Fruit fly (Drosophila melanogaster) whole organism, embryonic: Measurements from ENCODE around the gene Mic26-27.

Source experiments
- BtbVII ChIP-seq: fragments of 200-800 bp; sonication (Bioruptor generic); optimal IDR thresholded peaks from 3 replicates; lab custom pipeline; 2017; ENCODE audit warnings: missing biosample characterization, mild to moderate bottlenecking, missing genetic modification characterization
- CG10565 ChIP-seq: fragments of 200-800 bp; sonication (Bioruptor generic); optimal IDR thresholded peaks from 3 replicates; lab custom pipeline; 2016; ENCODE audit warnings: missing biosample characterization, mild to moderate bottlenecking, missing genetic modification characterization
- CG10654 ChIP-seq: fragments of 200-800 bp; sonication (Bioruptor generic); optimal IDR thresholded peaks from 2 replicates; lab custom pipeline; 2016; ENCODE audit warnings: missing biosample characterization, missing genetic modification characterization
- CG10979 ChIP-seq: fragments of 200-800 bp; sonication (Bioruptor generic); optimal IDR thresholded peaks from 2 replicates; lab custom pipeline; 2018; ENCODE audit warnings: missing biosample characterization, mild to moderate bottlenecking, missing genetic modification characterization, moderate library complexity
- CG11085 ChIP-seq: fragments of 200-800 bp; sonication (Bioruptor generic); IDR thresholded peaks from 2 replicates; pipeline ENCODE4 v1.3.6; 2022; ENCODE audit warnings: missing biosample characterization, missing genetic modification characterization
- CG1233 ChIP-seq: fragments of 200-800 bp; sonication (Bioruptor generic); optimal IDR thresholded peaks from 4 replicates; lab custom pipeline; 2018; ENCODE audit warnings: missing biosample characterization, mild to moderate bottlenecking, missing genetic modification characterization
- CG13624 ChIP-seq: fragments of 200-800 bp; sonication (Bioruptor generic); optimal IDR thresholded peaks from 2 replicates; lab custom pipeline; 2016; ENCODE audit warnings: missing biosample characterization, missing genetic modification characterization
- CG13894 ChIP-seq: fragments of 200-800 bp; sonication (Bioruptor generic); optimal IDR thresholded peaks from 3 replicates; lab custom pipeline; 2018; ENCODE audit warnings: missing biosample characterization, mild to moderate bottlenecking, missing genetic modification characterization, moderate library complexity
- CG14441 ChIP-seq: fragments of 200-800 bp; sonication (Bioruptor generic); IDR thresholded peaks from 2 replicates; pipeline ENCODE4 v1.3.6; 2022; ENCODE audit warnings: missing biosample characterization, missing genetic modification characterization
- CG16863 ChIP-seq: fragments of 200-800 bp; sonication (Bioruptor generic); optimal IDR thresholded peaks from 3 replicates; lab custom pipeline; 2016; ENCODE audit warnings: missing biosample characterization, missing genetic modification characterization
- CG18764 ChIP-seq: fragments of 200-800 bp; sonication (Bioruptor generic); optimal IDR thresholded peaks from 3 replicates; lab custom pipeline; 2016; ENCODE audit warnings: missing biosample characterization, missing genetic modification characterization
- CG2199 ChIP-seq: fragments of 200-800 bp; sonication (Bioruptor generic); IDR thresholded peaks from 3 replicates; pipeline ENCODE4 v1.3.6; 2022; ENCODE audit warnings: missing biosample characterization, missing genetic modification characterization
- CG3726 ChIP-seq: fragments of 200-800 bp; sonication (Bioruptor generic); IDR thresholded peaks from 3 replicates; pipeline ENCODE4, ENCODE4 v1.3.6; 2022; ENCODE audit warnings: missing biosample characterization, missing genetic modification characterization
- CG6175 ChIP-seq: fragments of 200-800 bp; sonication (Bioruptor generic); IDR thresholded peaks from 3 replicates; pipeline ENCODE4 v1.3.6; 2022; ENCODE audit warnings: missing biosample characterization, missing genetic modification characterization
- CG6689 ChIP-seq: fragments of 200-800 bp; sonication (Bioruptor generic); IDR thresholded peaks from 2 replicates; pipeline ENCODE4 v1.3.6; 2022; ENCODE audit warnings: missing biosample characterization, missing genetic modification characterization
- CG7556 ChIP-seq: fragments of 200-800 bp; sonication (Bioruptor generic); optimal IDR thresholded peaks from 2 replicates; lab custom pipeline; 2017; ENCODE audit warnings: missing biosample characterization, mild to moderate bottlenecking, missing genetic modification characterization
- CG7928 ChIP-seq: fragments of 200-800 bp; sonication (Bioruptor generic); optimal IDR thresholded peaks from 2 replicates; lab custom pipeline; 2017; ENCODE audit warnings: missing biosample characterization, mild to moderate bottlenecking, missing genetic modification characterization
- CG7987 ChIP-seq: fragments of 200-800 bp; sonication (Bioruptor generic); optimal IDR thresholded peaks from 2 replicates; lab custom pipeline; 2018; ENCODE audit warnings: missing biosample characterization, mild to moderate bottlenecking, missing genetic modification characterization, moderate library complexity
- CG8089 ChIP-seq: fragments of 200-800 bp; sonication (Bioruptor generic); optimal IDR thresholded peaks from 3 replicates; lab custom pipeline; 2016; ENCODE audit warnings: missing biosample characterization, missing genetic modification characterization
- CG8290 ChIP-seq, 3 experiments: fragments of 200-800 bp; sonication (Bioruptor generic); optimal IDR thresholded peaks; 2 replicates each; lab custom pipeline; 2016 to 2019; ENCODE audit warnings: missing biosample characterization in 3 of 3, missing genetic modification characterization in 3 of 3, mild to moderate bottlenecking in 2 of 3, moderate library complexity in 1 of 3
- Camta ChIP-seq: fragments of 200-800 bp; sonication (Bioruptor generic); optimal IDR thresholded peaks from 2 replicates; lab custom pipeline; 2016; ENCODE audit warnings: missing biosample characterization, missing genetic modification characterization
- Deaf1 ChIP-seq: fragments of 200-800 bp; optimal IDR thresholded peaks from 3 replicates; lab custom pipeline; 2019; ENCODE audit warnings: missing biosample characterization, mild to moderate bottlenecking, missing genetic modification characterization, moderate library complexity
- Doc2 ChIP-seq: fragments of 200-800 bp; sonication (Bioruptor generic); IDR thresholded peaks from 2 replicates; pipeline ENCODE4 v1.3.6; 2022; ENCODE audit warnings: missing biosample characterization, missing genetic modification characterization
- HLH3B ChIP-seq: fragments of 200-800 bp; sonication (Bioruptor generic); IDR thresholded peaks from 2 replicates; pipeline ENCODE4 v1.3.6; 2022; ENCODE audit warnings: missing biosample characterization, missing genetic modification characterization
- HLH54F ChIP-seq: fragments of 200-800 bp; sonication (Bioruptor generic); optimal IDR thresholded peaks from 3 replicates; lab custom pipeline; 2016; ENCODE audit warnings: missing biosample characterization, missing genetic modification characterization
- HLHmδ ChIP-seq: fragments of 200-800 bp; sonication (Bioruptor generic); optimal IDR thresholded peaks from 2 replicates; lab custom pipeline; 2018; ENCODE audit warnings: missing biosample characterization, mild to moderate bottlenecking, missing genetic modification characterization, moderate library complexity
- HmgZ ChIP-seq: fragments of 200-800 bp; sonication (Bioruptor generic); optimal IDR thresholded peaks from 2 replicates; lab custom pipeline; 2018; ENCODE audit warnings: missing biosample characterization, mild to moderate bottlenecking, missing genetic modification characterization
- Hsf ChIP-seq: fragments of 200-800 bp; sonication (Bioruptor generic); optimal IDR thresholded peaks from 3 replicates; lab custom pipeline; 2016; ENCODE audit warnings: missing biosample characterization, missing genetic modification characterization
- Lim3 ChIP-seq: fragments of 200-800 bp; sonication (Bioruptor generic); IDR thresholded peaks from 2 replicates; pipeline ENCODE4 v1.3.6; 2022; ENCODE audit warnings: missing biosample characterization, missing genetic modification characterization
- PHDP ChIP-seq: fragments of 200-800 bp; sonication (Bioruptor generic); optimal IDR thresholded peaks from 3 replicates; lab custom pipeline; 2018; ENCODE audit warnings: missing biosample characterization, mild to moderate bottlenecking, missing genetic modification characterization, moderate library complexity
- Rx ChIP-seq: fragments of 200-800 bp; sonication (Bioruptor generic); IDR thresholded peaks from 2 replicates; pipeline ENCODE4 v1.3.6; 2022; ENCODE audit warnings: missing biosample characterization, missing genetic modification characterization
- al ChIP-seq: fragments of 200-800 bp; sonication (Bioruptor generic); IDR thresholded peaks from 2 replicates; pipeline ENCODE4 v1.3.6; 2022; ENCODE audit warnings: missing biosample characterization, missing genetic modification characterization
- ash1 ChIP-seq: fragments of 200-800 bp; sonication (Bioruptor generic); optimal IDR thresholded peaks from 2 replicates; lab custom pipeline; 2018; ENCODE audit warnings: missing biosample characterization, mild to moderate bottlenecking, missing genetic modification characterization
- chinmo ChIP-seq: fragments of 200-800 bp; sonication (Bioruptor generic); IDR thresholded peaks from 4 replicates; pipeline ENCODE4 v1.3.6; 2022; ENCODE audit warnings: missing biosample characterization, missing genetic modification characterization; ENCODE audit not compliant: partially characterized antibody
- fd3F ChIP-seq: fragments of 200-800 bp; sonication (Bioruptor generic); optimal IDR thresholded peaks from 2 replicates; lab custom pipeline; 2018; ENCODE audit warnings: missing biosample characterization, mild to moderate bottlenecking, missing genetic modification characterization, moderate library complexity
- gcm ChIP-seq: fragments of 200-800 bp; sonication (Bioruptor generic); optimal IDR thresholded peaks from 2 replicates; lab custom pipeline; 2019; ENCODE audit warnings: missing biosample characterization, mild to moderate bottlenecking, missing genetic modification characterization, moderate library complexity
- gem ChIP-seq: fragments of 200-800 bp; sonication (Bioruptor generic); optimal IDR thresholded peaks from 2 replicates; lab custom pipeline; 2019; ENCODE audit warnings: missing biosample characterization, mild to moderate bottlenecking, missing genetic modification characterization, moderate library complexity
- gt ChIP-seq: fragments of 200-800 bp; sonication (Bioruptor generic); IDR thresholded peaks from 2 replicates; pipeline ENCODE4 v1.3.6; 2022; ENCODE audit warnings: missing biosample characterization, missing genetic modification characterization
- h ChIP-seq: fragments of >200 bp; optimal IDR thresholded peaks from 2 replicates; lab custom pipeline; 2017
- jing ChIP-seq: fragments of 200-800 bp; sonication (Bioruptor generic); optimal IDR thresholded peaks from 2 replicates; lab custom pipeline; 2018; ENCODE audit warnings: missing biosample characterization, mild to moderate bottlenecking, missing genetic modification characterization
- kah ChIP-seq: fragments of 200-800 bp; sonication (Bioruptor generic); optimal IDR thresholded peaks from 2 replicates; lab custom pipeline; 2018; ENCODE audit warnings: missing biosample characterization, mild to moderate bottlenecking, missing genetic modification characterization
- kay ChIP-seq: fragments of 200-800 bp; sonication (Bioruptor generic); optimal IDR thresholded peaks from 2 replicates; lab custom pipeline; 2016; ENCODE audit warnings: missing biosample characterization, missing genetic modification characterization
- kni ChIP-seq: fragments of 200-800 bp; sonication (Bioruptor generic); optimal IDR thresholded peaks from 3 replicates; lab custom pipeline; 2017; ENCODE audit warnings: mild to moderate bottlenecking, missing biosample characterization, missing genetic modification reagents, missing genetic modification characterization
- lov ChIP-seq, 2 experiments: fragments of 200-800 bp in 1 of 2; fragments of >200 bp in 1 of 2; sonication (Bioruptor generic) in 1 of 2; IDR thresholded peaks in 1 of 2; optimal IDR thresholded peaks in 1 of 2; 2 replicates in 1 of 2; 3 replicates in 1 of 2; pipeline versions ENCODE4 v1.3.6 to Lab custom; 2017 to 2022; ENCODE audit warnings: missing biosample characterization in 1 of 2, missing genetic modification characterization in 1 of 2
- nau ChIP-seq: fragments of 200-800 bp; sonication (Bioruptor generic); optimal IDR thresholded peaks from 3 replicates; lab custom pipeline; 2017; ENCODE audit warnings: missing biosample characterization, mild to moderate bottlenecking, missing genetic modification characterization, missing genetic modification reagents
- shn ChIP-seq: fragments of 200-800 bp; sonication (Bioruptor generic); optimal IDR thresholded peaks from 3 replicates; lab custom pipeline; 2016; ENCODE audit warnings: missing biosample characterization, missing genetic modification characterization
- so ChIP-seq: fragments of 200-800 bp; sonication (Bioruptor generic); IDR thresholded peaks from 3 replicates; pipeline ENCODE4 v1.3.6; 2022; ENCODE audit warnings: missing biosample characterization, missing genetic modification characterization
- tgo ChIP-seq: fragments of 200-800 bp; sonication (Bioruptor generic); IDR thresholded peaks from 3 replicates; pipeline ENCODE4 v1.3.6; 2022; ENCODE audit warnings: missing biosample characterization, missing genetic modification characterization
- toy ChIP-seq: fragments of 200-800 bp; sonication (Bioruptor generic); IDR thresholded peaks from 2 replicates; pipeline ENCODE4 v1.3.6; 2022; ENCODE audit warnings: missing biosample characterization, missing genetic modification characterization
- usp ChIP-seq: fragments of >200 bp; optimal IDR thresholded peaks from 2 replicates; lab custom pipeline; 2017; ENCODE audit warnings: missing biosample characterization, missing genetic modification characterization

Mic26-27 gene

dm6 chr3R:16157564-16158242 lies 11.0 kb upstream of the Mic26-27 start (continued):
- TF ChIP-seq Camta (peak; percentile 0), Rx (GFP tag; lab: Robert Waterston, UW) (no peak), CG8089 (GFP tag; lab: Kevin White, UChicago) (no peak), so (GFP tag; lab: Robert Waterston, UW) (0 out of 3 replicates have a peak, but pooled peaks have one; percentile 46), CG1233 (GFP tag; lab: Kevin White, UChicago) (peak; percentile 58), HLHmδ (GFP tag; lab: Kevin White, UChicago) (no peak), CG6175 (0 out of 3 replicates have a peak, but pooled peaks have one; percentile 50), lov (optimal IDR thresholded peaks at IDR 0.05; lab: Kevin White, UChicago) (no peak), lov (GFP tag; IDR thresholded peaks at IDR 0.05; lab: Robert Waterston, UW) (peak; percentile 59; the same call in 1 of the 3 replicates), CG11085 (GFP tag; lab: Robert Waterston, UW) (no peak), toy (GFP tag; lab: Robert Waterston, UW) (no peak; the same call in 1 of the 2 replicates), Hsf (peak; percentile 48), HLH3B (GFP tag; lab: Robert Waterston, UW) (peak; percentile 51; the same call in 1 of the 2 replicates), CG10979 (tag; lab: Kevin White, UChicago) (peak; percentile 34), CG13894 (tag; lab: Kevin White, UChicago) (peak; percentile 5), kay (GFP tag; lab: Kevin White, UChicago) (no peak), tgo (GFP tag; lab: Robert Waterston, UW) (peak; percentile 50; the same call in 2 of the 3 replicates), CG7987 (no peak), Doc2 (GFP tag; lab: Robert Waterston, UW) (no peak), CG10565 (no peak), chinmo (GFP tag; lab: Robert Waterston, UW) (peak; percentile 91; the same call in 2 of the 4 replicates), gt (no peak), CG14441 (no peak), CG8290 (GFP tag; optimal IDR thresholded peaks at IDR 0.05; lab: Kevin White, UChicago) (no peak), CG8290 (tag; optimal IDR thresholded peaks at IDR 0.05; lab: Kevin White, UChicago) (no peak), kah (GFP tag; lab: Kevin White, UChicago) (no peak), CG7556 (GFP tag; lab: Kevin White, UChicago) (peak; percentile 71), usp (GFP tag; lab: Kevin White, UChicago) (no peak), HmgZ (tag; lab: Kevin White, UChicago) (no peak), CG13624 (GFP tag; lab: Kevin White, UChicago) (no peak), shn (GFP tag; lab: Kevin White, UChicago) (peak; percentile 1), h (no peak), ash1 (GFP tag; lab: Kevin White, UChicago) (no peak), CG18764 (no peak), jing (GFP tag; lab: Kevin White, UChicago) (no peak), HLH54F (GFP tag; lab: Kevin White, UChicago) (no peak), fd3F (GFP tag; lab: Kevin White, UChicago) (peak; percentile 30), PHDP (tag; lab: Kevin White, UChicago) (peak; percentile 43), gcm (GFP tag; lab: Kevin White, UChicago) (peak; percentile 37), CG7928 (no peak), CG3726 (GFP tag; lab: Robert Waterston, UW) (no peak), Lim3 (GFP tag; lab: Robert Waterston, UW) (no peak), BtbVII (GFP tag; lab: Kevin White, UChicago) (no peak), gem (tag; lab: Kevin White, UChicago) (peak; percentile 76), kni (GFP tag; lab: Kevin White, UChicago) (no peak), CG16863 (no peak), CG10654 (GFP tag; lab: Kevin White, UChicago) (no peak), nau (GFP tag; lab: Kevin White, UChicago) (no peak), Deaf1 (tag; lab: Kevin White, UChicago) (peak; percentile 79), al (GFP tag; lab: Robert Waterston, UW) (no peak), CG2199 (GFP tag; lab: Robert Waterston, UW) (no peak), CG6689 (GFP tag; lab: Robert Waterston, UW) (no peak)
